Worm (Caenorhabditis elegans): ENCODE results near the gene nduc-2.

nduc-2 gene

ce11 chrIII:2804461-2804860, 17.8 kb downstream of the nduc-2 start:
- peak; percentile 21 for TF ChIP-seq sma-3 (GFP tag; optimal IDR thresholded peaks at IDR 0.05)
- TF ChIP-seq lin-11 (tag; optimal IDR thresholded peaks at IDR 0.05), result no peak
- no peak for TF ChIP-seq nhr-10 (tag; optimal IDR thresholded peaks at IDR 0.05)
- TF ChIP-seq nhr-25 (tag; optimal IDR thresholded peaks at IDR 0.05), result peak; percentile 74
- TF ChIP-seq nhr-6 (tag; optimal IDR thresholded peaks at IDR 0.05), result peak; percentile 66
- TF ChIP-seq F13H6.1 (tag; optimal IDR thresholded peaks at IDR 0.05), result peak; percentile 64
- TF ChIP-seq zag-1 (tag; optimal IDR thresholded peaks at IDR 0.05), result no peak
- TF ChIP-seq unc-55 (GFP tag; optimal IDR thresholded peaks at IDR 0.05), result peak; percentile 40
- TF ChIP-seq fos-1 (tag; optimal IDR thresholded peaks at IDR 0.05), result peak; percentile 50
- peak; percentile 70 for TF ChIP-seq crh-2 (tag; optimal IDR thresholded peaks at IDR 0.05)
- peak; percentile 55 to 86 for TF ChIP-seq lsy-2 (tag; optimal IDR thresholded peaks at IDR 0.05)
- TF ChIP-seq gmeb-1 (tag; optimal IDR thresholded peaks at IDR 0.05), result peak; percentile 73
- peak; percentile 76 for TF ChIP-seq C34F6.9 (tag; optimal IDR thresholded peaks at IDR 0.05)
- TF ChIP-seq snpc-4 (tag; optimal IDR thresholded peaks at IDR 0.05), result peak; percentile 11
- TF ChIP-seq nhr-21 (tag; optimal IDR thresholded peaks at IDR 0.05), result peak; percentile 54
- TF ChIP-seq mdl-1 (tag; optimal IDR thresholded peaks at IDR 0.05), result peak; percentile 43 to 56
- TF ChIP-seq lin-13 (GFP tag; optimal IDR thresholded peaks at IDR 0.05), result peak; percentile 57
- TF ChIP-seq nhr-129 (tag; optimal IDR thresholded peaks at IDR 0.05), result peak; percentile 88
- peak; percentile 62 for TF ChIP-seq sem-4 (tag; optimal IDR thresholded peaks at IDR 0.05)
- no peak for TF ChIP-seq Y55F3AM.14 (GFP tag; optimal IDR thresholded peaks at IDR 0.05)
- no peak for TF ChIP-seq nhr-11 (tag; optimal IDR thresholded peaks at IDR 0.05)
- TF ChIP-seq egl-27 (tag; optimal IDR thresholded peaks at IDR 0.05), result no peak

- TF ChIP-seq nhr-25 (tag; optimal IDR thresholded peaks at IDR 0.05) (peak; percentile 40), C34F6.9 (tag; optimal IDR thresholded peaks at IDR 0.05) (peak; percentile 42), ztf-1 (GFP tag; conservative IDR thresholded peaks at IDR 0.05) (no peak), elt-3 (tag; optimal IDR thresholded peaks at IDR 0.05) (no peak), lin-13 (GFP tag; optimal IDR thresholded peaks at IDR 0.05) (peak; percentile 29), unc-62 (GFP tag; optimal IDR thresholded peaks at IDR 0.05) (no peak), aly-2 (tag; optimal IDR thresholded peaks at IDR 0.05) (no peak), lin-39 (tag; optimal IDR thresholded peaks at IDR 0.05) (no peak), gmeb-1 (tag; optimal IDR thresholded peaks at IDR 0.05) (peak; percentile 93), egl-27 (tag; optimal IDR thresholded peaks at IDR 0.05) (peak; percentile 30), sma-3 (GFP tag; optimal IDR thresholded peaks at IDR 0.05) (peak; percentile 30), crh-2 (tag; optimal IDR thresholded peaks at IDR 0.05) (peak; percentile 34), lsy-2 (tag; optimal IDR thresholded peaks at IDR 0.05) (peak; percentile 51 to 81), mbf-1 (tag; optimal IDR thresholded peaks at IDR 0.05) (no peak), unc-55 (GFP tag; optimal IDR thresholded peaks at IDR 0.05) (peak; percentile 79), Y55F3AM.14 (GFP tag; optimal IDR thresholded peaks at IDR 0.05) (no peak)
Measured at ce11 chrIII:2805084-2805483, 18.4 kb downstream of the nduc-2 start, which contains the start of gene Y71H2AM.3. Y71H2AM.3 (plus strand) TSS chrIII:2805430.

ce11 chrIII:2811410-2811809, 24.8 kb downstream of the nduc-2 start:
- TF ChIP-seq lsy-2 (tag; optimal IDR thresholded peaks at IDR 0.05) (peak in 1 of 2 experiments; percentile 22), unc-62 (GFP tag; optimal IDR thresholded peaks at IDR 0.05) (no peak), aly-2 (tag; optimal IDR thresholded peaks at IDR 0.05) (no peak), dmd-4 (tag; optimal IDR thresholded peaks at IDR 0.05) (no peak), elt-3 (tag; optimal IDR thresholded peaks at IDR 0.05) (no peak), lin-13 (GFP tag; optimal IDR thresholded peaks at IDR 0.05) (peak; percentile 5), ama-1 (optimal IDR thresholded peaks at IDR 0.05) (peak; percentile 12)

- no peak for TF ChIP-seq unc-62 (GFP tag; optimal IDR thresholded peaks at IDR 0.05)
- no peak for TF ChIP-seq ztf-4 (tag; optimal IDR thresholded peaks at IDR 0.05)
- no peak for TF ChIP-seq dmd-4 (tag; optimal IDR thresholded peaks at IDR 0.05)
- no peak for TF ChIP-seq skn-1 (tag; optimal IDR thresholded peaks at IDR 0.05)
- TF ChIP-seq nhr-23 (tag; optimal IDR thresholded peaks at IDR 0.05), result no peak
- no peak for TF ChIP-seq sma-9 (GFP tag; optimal IDR thresholded peaks at IDR 0.05)
- TF ChIP-seq sma-9 (tag; optimal IDR thresholded peaks at IDR 0.05), result no peak
- peak; percentile 42 for TF ChIP-seq nhr-25 (tag; optimal IDR thresholded peaks at IDR 0.05)
- no peak for TF ChIP-seq ZK546.5 (tag; optimal IDR thresholded peaks at IDR 0.05)
- no peak for TF ChIP-seq aly-2 (tag; optimal IDR thresholded peaks at IDR 0.05)
- TF ChIP-seq unc-55 (GFP tag; optimal IDR thresholded peaks at IDR 0.05), result peak; percentile 80
- no peak for TF ChIP-seq R02D3.7 (tag; optimal IDR thresholded peaks at IDR 0.05)
- TF ChIP-seq C34F6.9 (tag; optimal IDR thresholded peaks at IDR 0.05), result peak; percentile 78
- TF ChIP-seq mab-5 (tag; optimal IDR thresholded peaks at IDR 0.05), result no peak
- no peak for TF ChIP-seq elt-1 (tag; optimal IDR thresholded peaks at IDR 0.05)
- no peak for TF ChIP-seq unc-39 (tag; optimal IDR thresholded peaks at IDR 0.05)
- no peak for TF ChIP-seq zag-1 (tag; optimal IDR thresholded peaks at IDR 0.05)
- TF ChIP-seq nhr-11 (tag; optimal IDR thresholded peaks at IDR 0.05), result no peak
- TF ChIP-seq F13H6.1 (tag; optimal IDR thresholded peaks at IDR 0.05), result peak; percentile 17
- TF ChIP-seq peb-1 (tag; optimal IDR thresholded peaks at IDR 0.05), result no peak
- TF ChIP-seq nhr-129 (tag; optimal IDR thresholded peaks at IDR 0.05), result peak; percentile 49
- TF ChIP-seq snpc-4 (tag; optimal IDR thresholded peaks at IDR 0.05), result no peak
- TF ChIP-seq egl-27 (tag; optimal IDR thresholded peaks at IDR 0.05), result no peak
- no peak for TF ChIP-seq Y55F3AM.14 (GFP tag; optimal IDR thresholded peaks at IDR 0.05)
- no peak for TF ChIP-seq ceh-16 (tag; optimal IDR thresholded peaks at IDR 0.05)
- no peak for TF ChIP-seq mdl-1 (tag; optimal IDR thresholded peaks at IDR 0.05)
- TF ChIP-seq ceh-82 (tag; optimal IDR thresholded peaks at IDR 0.05), result no peak
- no peak for TF ChIP-seq nhr-77 (tag; optimal IDR thresholded peaks at IDR 0.05)
- peak; percentile 47 for TF ChIP-seq gmeb-1 (tag; optimal IDR thresholded peaks at IDR 0.05)
- no peak for TF ChIP-seq ama-1 (optimal IDR thresholded peaks at IDR 0.05)
Measured at ce11 chrIII:2814919-2815554, 28.4 kb downstream of the nduc-2 start, which contains the start of gene tufm-1. tufm-1 (minus strand) TSS chrIII:2814969.
